Worm (Caenorhabditis elegans) whole organism, L4/young adult: ENCODE results near the gene Y60C6A.3.

Experiments
- dao-5 ChIP-seq: sonication (generic microtip); optimal IDR thresholded peaks from 2 replicates; lab custom pipeline; 2016; ENCODE audit warnings: missing genotype, missing genetic modification characterization, moderate library complexity, missing compliant biosample characterization
- him-1 ChIP-seq: sonication (generic microtip); optimal IDR thresholded peaks from 2 replicates; lab custom pipeline; 2016; ENCODE audit warnings: missing genotype, missing genetic modification reagents, missing genetic modification characterization, missing compliant biosample characterization

DNA sequence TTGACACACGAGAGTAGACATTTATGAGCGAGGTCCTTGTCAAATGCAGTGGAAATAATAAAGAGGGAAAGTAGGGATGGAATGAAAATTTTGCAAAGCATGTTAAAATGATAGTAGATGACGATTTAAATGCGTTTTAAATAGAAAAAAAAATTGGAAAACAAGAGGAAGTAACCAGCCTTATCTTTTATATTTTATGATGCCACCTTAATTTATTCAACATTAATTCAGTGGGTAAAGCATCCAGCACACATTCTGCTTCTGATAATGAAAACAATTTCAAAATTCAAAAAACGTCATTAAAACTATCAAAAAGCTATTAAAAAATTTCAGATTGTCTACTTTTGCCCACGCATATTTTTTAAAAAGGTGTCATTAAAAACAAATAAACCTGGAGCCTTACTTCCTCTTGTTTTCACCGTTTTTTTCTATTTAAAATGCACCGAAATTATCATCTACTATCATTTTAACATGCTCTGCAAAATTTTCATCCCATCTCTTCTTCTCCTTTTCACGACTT is at the start of gene Y60C6A.3, which contains the start of gene Y60C6A.2:
- TF ChIP-seq him-1 (tag; lab: Kevin White, UChicago) (no peak), dao-5 (tag; lab: Kevin White, UChicago) (no peak)
